Fruit fly (Drosophila melanogaster) whole organism, embryonic: ENCODE results near the gene bark.

ENCODE experiments used
- ATbp ChIP-seq: fragments of 200-800 bp; sonication (Bioruptor generic); optimal IDR thresholded peaks from 2 replicates; lab custom pipeline; 2017; ENCODE audit warnings: missing biosample characterization, mild to moderate bottlenecking, missing genetic modification characterization, missing genetic modification reagents
- Aef1 ChIP-seq: fragments of 200-800 bp; sonication (Bioruptor generic); IDR thresholded peaks from 3 replicates; pipeline ENCODE4 v1.3.6; 2022; ENCODE audit warnings: missing biosample characterization, missing genetic modification characterization
- CG10267 ChIP-seq: fragments of 200-800 bp; sonication (Bioruptor generic); optimal IDR thresholded peaks from 2 replicates; lab custom pipeline; 2018; ENCODE audit warnings: missing biosample characterization, mild to moderate bottlenecking, missing genetic modification characterization, moderate library complexity
- CG10543 ChIP-seq: fragments of 200-800 bp; sonication (Bioruptor generic); optimal IDR thresholded peaks from 3 replicates; lab custom pipeline; 2017; ENCODE audit warnings: missing biosample characterization, mild to moderate bottlenecking, missing genetic modification characterization, moderate library complexity
- CG10959 ChIP-seq: fragments of 200-800 bp; sonication (Bioruptor generic); IDR thresholded peaks from 2 replicates; pipeline ENCODE4 v1.3.6; 2022; ENCODE audit warnings: missing biosample characterization, missing genetic modification characterization
- CG13123 ChIP-seq: fragments of 200-800 bp; sonication (Bioruptor generic); optimal IDR thresholded peaks from 2 replicates; lab custom pipeline; 2016; ENCODE audit warnings: missing biosample characterization, missing genetic modification characterization
- CG13775 ChIP-seq: fragments of 200-800 bp; sonication (Bioruptor generic); optimal IDR thresholded peaks from 3 replicates; lab custom pipeline; 2017; ENCODE audit warnings: missing biosample characterization, mild to moderate bottlenecking, missing genetic modification characterization
- CG15601 ChIP-seq: fragments of 200-800 bp; sonication (Bioruptor generic); optimal IDR thresholded peaks from 3 replicates; lab custom pipeline; 2019; ENCODE audit warnings: missing biosample characterization, mild to moderate bottlenecking, missing genetic modification characterization, moderate library complexity
- CG15696 ChIP-seq: fragments of 200-800 bp; sonication (Bioruptor generic); optimal IDR thresholded peaks from 2 replicates; lab custom pipeline; 2019; ENCODE audit warnings: missing biosample characterization, mild to moderate bottlenecking, missing genetic modification characterization, moderate library complexity
- CG17359 ChIP-seq: fragments of 200-800 bp; sonication (Bioruptor generic); optimal IDR thresholded peaks from 3 replicates; lab custom pipeline; 2018; ENCODE audit warnings: missing biosample characterization, mild to moderate bottlenecking, missing genetic modification characterization, moderate library complexity
- CG3281 ChIP-seq: fragments of 200-800 bp; sonication (Bioruptor generic); optimal IDR thresholded peaks from 3 replicates; lab custom pipeline; 2017; ENCODE audit warnings: missing biosample characterization, mild to moderate bottlenecking, missing genetic modification characterization
- CG42726 ChIP-seq: fragments of 200-800 bp; sonication (Bioruptor generic); IDR thresholded peaks from 2 replicates; pipeline ENCODE4 v1.3.6; 2022; ENCODE audit warnings: missing biosample characterization, missing genetic modification characterization; ENCODE audit not compliant: partially characterized antibody
- CG4360 ChIP-seq: fragments of 200-800 bp; sonication (Bioruptor generic); IDR thresholded peaks from 2 replicates; pipeline ENCODE4 v1.3.6; 2022; ENCODE audit warnings: missing biosample characterization, missing genetic modification characterization
- CG4707 ChIP-seq: fragments of 200-800 bp; sonication (Bioruptor generic); optimal IDR thresholded peaks from 2 replicates; lab custom pipeline; 2018; ENCODE audit warnings: missing biosample characterization, mild to moderate bottlenecking, missing genetic modification characterization, moderate library complexity
- CG4854 ChIP-seq: fragments of 200-800 bp; sonication (Bioruptor generic); optimal IDR thresholded peaks from 2 replicates; lab custom pipeline; 2016; ENCODE audit warnings: missing biosample characterization, missing genetic modification characterization, inconsistent platforms
- CG6654 ChIP-seq: fragments of 200-800 bp; sonication (Bioruptor generic); optimal IDR thresholded peaks from 2 replicates; lab custom pipeline; 2017; ENCODE audit warnings: missing biosample characterization, mild to moderate bottlenecking, missing genetic modification characterization
- CG7928 ChIP-seq: fragments of 200-800 bp; sonication (Bioruptor generic); optimal IDR thresholded peaks from 2 replicates; lab custom pipeline; 2017; ENCODE audit warnings: missing biosample characterization, mild to moderate bottlenecking, missing genetic modification characterization
- CG8359 ChIP-seq: fragments of 200-800 bp; sonication (Bioruptor generic); optimal IDR thresholded peaks from 2 replicates; lab custom pipeline; 2017; ENCODE audit warnings: missing biosample characterization, mild to moderate bottlenecking, missing genetic modification characterization, borderline replicate concordance
- CG8924 ChIP-seq: fragments of 200-800 bp; optimal IDR thresholded peaks from 3 replicates; lab custom pipeline; 2019; ENCODE audit warnings: missing biosample characterization, mild to moderate bottlenecking, missing genetic modification characterization, moderate library complexity
- CHES-1-like ChIP-seq: fragments of 200-800 bp; sonication (Bioruptor generic); optimal IDR thresholded peaks from 2 replicates; lab custom pipeline; 2016; ENCODE audit warnings: missing biosample characterization, missing genetic modification characterization
- Dip2 ChIP-seq: fragments of 200-800 bp; sonication (Bioruptor generic); IDR thresholded peaks from 2 replicates; pipeline ENCODE4 v1.3.6; 2022; ENCODE audit warnings: missing biosample characterization, missing genetic modification characterization
- Ets97D ChIP-seq: fragments of 200-800 bp; sonication (Bioruptor generic); optimal IDR thresholded peaks from 3 replicates; lab custom pipeline; 2016; ENCODE audit warnings: missing biosample characterization, missing genetic modification characterization
- Hr3 ChIP-seq: fragments of 200-800 bp; sonication (Bioruptor generic); optimal IDR thresholded peaks from 3 replicates; lab custom pipeline; 2016; ENCODE audit warnings: missing biosample characterization, missing genetic modification characterization
- Neu2 ChIP-seq: fragments of 200-800 bp; sonication (Bioruptor generic); optimal IDR thresholded peaks from 3 replicates; lab custom pipeline; 2016; ENCODE audit warnings: missing biosample characterization, missing genetic modification characterization, borderline replicate concordance
- Opbp ChIP-seq: fragments of 200-800 bp; sonication (Bioruptor generic); IDR thresholded peaks from 3 replicates; pipeline ENCODE4 v1.3.6; 2022; ENCODE audit warnings: missing biosample characterization, missing genetic modification characterization; ENCODE audit not compliant: partially characterized antibody
- Ssrp ChIP-seq: fragments of 200-800 bp; sonication (Bioruptor generic); optimal IDR thresholded peaks from 2 replicates; lab custom pipeline; 2018; ENCODE audit warnings: missing biosample characterization, mild to moderate bottlenecking, missing genetic modification characterization, moderate library complexity
- Tbp ChIP-seq: fragments of >200 bp; optimal IDR thresholded peaks from 2 replicates; lab custom pipeline; 2018; ENCODE audit warnings: missing biosample characterization, missing genetic modification characterization
- Trl ChIP-seq, 3 experiments: fragments of >200 bp in 2 of 3; fragments of 200-800 bp in 1 of 3; sonication (Bioruptor generic) in 1 of 3; optimal IDR thresholded peaks; 2 replicates in 1 of 3; 3 replicates in 2 of 3; lab custom pipeline; 2016 to 2017; ENCODE audit warnings: missing biosample characterization in 1 of 3, missing genetic modification characterization in 1 of 3
- Vsx1 ChIP-seq: fragments of 200-800 bp; sonication (Bioruptor generic); optimal IDR thresholded peaks from 2 replicates; lab custom pipeline; 2017; ENCODE audit warnings: missing biosample characterization, mild to moderate bottlenecking, missing genetic modification characterization, missing genetic modification reagents
- Xrp1 ChIP-seq: fragments of 200-800 bp; sonication (Bioruptor generic); IDR thresholded peaks from 2 replicates; pipeline ENCODE4 v1.3.6; 2022; ENCODE audit warnings: missing biosample characterization, missing genetic modification characterization
- ato ChIP-seq: fragments of 200-800 bp; sonication (Bioruptor generic); IDR thresholded peaks from 2 replicates; pipeline ENCODE4 v1.3.6; 2022; ENCODE audit warnings: missing biosample characterization, missing genetic modification characterization; ENCODE audit not compliant: partially characterized antibody
- chif ChIP-seq, 2 experiments: fragments of 200-800 bp; sonication (Bioruptor generic); optimal IDR thresholded peaks; 3 replicates each; lab custom pipeline; 2016; ENCODE audit warnings: missing biosample characterization in 2 of 2, missing genetic modification characterization in 2 of 2
- chn ChIP-seq: fragments of 200-800 bp; sonication (Bioruptor generic); optimal IDR thresholded peaks from 2 replicates; lab custom pipeline; 2016; ENCODE audit warnings: missing biosample characterization, missing genetic modification characterization
- ci ChIP-seq: fragments of 200-800 bp; sonication (Bioruptor generic); IDR thresholded peaks from 3 replicates; pipeline ENCODE4 v1.3.6; 2022; ENCODE audit warnings: missing biosample characterization, missing genetic modification characterization
- croc ChIP-seq: fragments of 200-800 bp; sonication (Bioruptor generic); conservative IDR thresholded peaks from 3 replicates; pipeline ENCODE4 v1.3.6; 2022; ENCODE audit warnings: missing biosample characterization, missing genetic modification characterization
- crp ChIP-seq, 2 experiments: fragments of 200-800 bp; sonication (Bioruptor generic); optimal IDR thresholded peaks; 2 replicates in 1 of 2; 3 replicates in 1 of 2; lab custom pipeline; 2017; ENCODE audit warnings: missing biosample characterization in 2 of 2, missing genetic modification characterization in 2 of 2, mild to moderate bottlenecking in 1 of 2, moderate library complexity in 1 of 2
- dm ChIP-seq: fragments of 200-800 bp; sonication (Bioruptor generic); optimal IDR thresholded peaks from 3 replicates; lab custom pipeline; 2016; ENCODE audit warnings: missing biosample characterization, missing genetic modification characterization
- ewg ChIP-seq: fragments of 200-800 bp; sonication (Bioruptor generic); optimal IDR thresholded peaks from 3 replicates; lab custom pipeline; 2017; ENCODE audit warnings: mild to moderate bottlenecking, missing biosample characterization, missing genetic modification reagents, missing genetic modification characterization
- exex ChIP-seq: fragments of 200-800 bp; sonication (Bioruptor generic); optimal IDR thresholded peaks from 4 replicates; lab custom pipeline; 2018; ENCODE audit warnings: missing biosample characterization, mild to moderate bottlenecking, missing genetic modification characterization, moderate library complexity
- fu2 ChIP-seq: fragments of 200-800 bp; sonication (Bioruptor generic); optimal IDR thresholded peaks from 2 replicates; lab custom pipeline; 2016; ENCODE audit warnings: missing biosample characterization, missing genetic modification characterization
- gro ChIP-seq: fragments of 200-800 bp; sonication (Bioruptor generic); optimal IDR thresholded peaks from 2 replicates; lab custom pipeline; 2016; ENCODE audit warnings: missing biosample characterization, missing genetic modification characterization
- gt ChIP-seq: fragments of 200-800 bp; sonication (Bioruptor generic); IDR thresholded peaks from 2 replicates; pipeline ENCODE4 v1.3.6; 2022; ENCODE audit warnings: missing biosample characterization, missing genetic modification characterization
- kay ChIP-seq: fragments of 200-800 bp; sonication (Bioruptor generic); optimal IDR thresholded peaks from 2 replicates; lab custom pipeline; 2016; ENCODE audit warnings: missing biosample characterization, missing genetic modification characterization
- ken ChIP-seq: fragments of 200-800 bp; sonication (Bioruptor generic); IDR thresholded peaks from 3 replicates; pipeline ENCODE4 v1.3.6; 2022; ENCODE audit warnings: missing biosample characterization, missing genetic modification characterization
- otp ChIP-seq: fragments of 200-800 bp; sonication (Bioruptor generic); IDR thresholded peaks from 3 replicates; pipeline ENCODE4, ENCODE4 v1.3.6; 2022; ENCODE audit warnings: missing biosample characterization, missing genetic modification characterization
- p53 ChIP-seq: fragments of 200-800 bp; sonication (Bioruptor generic); optimal IDR thresholded peaks from 2 replicates; lab custom pipeline; 2016; ENCODE audit warnings: missing biosample characterization, missing genetic modification characterization
- sens ChIP-seq: fragments of 200-800 bp; sonication (Bioruptor generic); peaks from one replicate; lab custom pipeline; 2016; ENCODE audit warnings: missing biosample characterization, missing genetic modification characterization
- sim ChIP-seq: fragments of 200-800 bp; sonication (Bioruptor generic); IDR thresholded peaks from 2 replicates; pipeline ENCODE4 v1.3.6; 2022; ENCODE audit warnings: missing biosample characterization, missing genetic modification characterization
- sisA ChIP-seq: fragments of 200-800 bp; sonication (Bioruptor generic); IDR thresholded peaks from 2 replicates; pipeline ENCODE4 v1.3.6; 2022; ENCODE audit warnings: missing biosample characterization, missing genetic modification characterization
- vnd ChIP-seq: fragments of 200-800 bp; sonication (Bioruptor generic); IDR thresholded peaks from 3 replicates; pipeline ENCODE4 v1.3.6; 2022; ENCODE audit warnings: missing biosample characterization, missing genetic modification characterization; ENCODE audit not compliant: partially characterized antibody

bark gene

DNA sequence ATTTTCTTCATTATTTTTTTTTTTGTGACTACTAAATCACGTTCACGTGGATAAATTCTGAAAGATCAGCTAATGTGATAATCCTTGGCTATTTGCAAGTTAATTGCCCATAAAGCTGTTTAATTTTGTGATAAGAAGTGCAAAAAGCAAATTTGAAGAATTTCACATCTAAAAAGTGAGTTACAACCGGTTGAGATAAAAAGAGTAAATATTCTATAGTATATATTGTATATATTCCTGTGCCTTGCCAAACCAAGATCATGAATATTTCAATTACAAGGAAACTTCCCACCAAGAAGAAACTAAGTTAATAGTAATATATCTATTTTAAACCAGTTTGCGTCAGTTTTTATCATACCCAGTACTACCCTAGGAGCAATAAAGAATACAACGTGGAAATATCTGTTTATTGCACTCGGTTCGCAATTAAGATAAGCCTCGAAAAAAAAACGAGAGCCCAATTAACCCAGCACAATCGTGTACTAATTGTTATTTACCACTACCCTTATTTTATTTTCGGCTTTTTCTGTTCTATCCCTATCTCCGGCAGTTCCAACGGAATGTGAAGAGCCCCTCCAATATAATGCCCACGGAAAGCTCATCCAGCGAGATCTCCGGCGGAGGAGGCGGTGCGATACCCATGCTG is 7.7 kb upstream of the bark start (continued):
- TF ChIP-seq CG10267 (tag; lab: Kevin White, UChicago) (no peak), sisA (no peak), ATbp (GFP tag; lab: Kevin White, UChicago) (no peak), Hr3 (GFP tag; lab: Kevin White, UChicago) (no peak), CG13775 (peak; percentile 52), CG42726 (no peak), ci (GFP tag; lab: Robert Waterston, UW) (no peak), crp (GFP tag; optimal IDR thresholded peaks at IDR 0.05; lab: Kevin White, UChicago) (no peak), CG13123 (no peak), ato (GFP tag; lab: Robert Waterston, UW) (no peak), CG4854 (GFP tag; lab: Kevin White, UChicago) (no peak), Opbp (no peak), CHES-1-like (GFP tag; lab: Kevin White, UChicago) (no peak), dm (no peak), Vsx1 (GFP tag; lab: Kevin White, UChicago) (peak; percentile 44), ewg (GFP tag; lab: Kevin White, UChicago) (no peak), p53 (GFP tag; lab: Kevin White, UChicago) (no peak), Xrp1 (GFP tag; lab: Robert Waterston, UW) (no peak), exex (peak; percentile 97), CG4360 (GFP tag; lab: Robert Waterston, UW) (no peak), Dip2 (GFP tag; lab: Robert Waterston, UW) (no peak), sim (no peak), chn (GFP tag; lab: Kevin White, UChicago) (no peak), vnd (no peak), CG15696 (tag; lab: Kevin White, UChicago) (no peak), otp (GFP tag; lab: Robert Waterston, UW) (no peak), kay (GFP tag; lab: Kevin White, UChicago) (no peak), CG3281 (GFP tag; lab: Kevin White, UChicago) (peak; percentile 4), CG10543 (GFP tag; lab: Kevin White, UChicago) (no peak), fu2 (GFP tag; lab: Kevin White, UChicago) (no peak), CG7928 (GFP tag; lab: Kevin White, UChicago) (no peak), croc (GFP tag; lab: Robert Waterston, UW) (no peak), gro (GFP tag; lab: Kevin White, UChicago) (no peak), CG6654 (no peak), Ets97D (GFP tag; lab: Kevin White, UChicago) (no peak), ken (GFP tag; lab: Robert Waterston, UW) (no peak), CG15601 (no peak), sens (GFP tag; lab: Kevin White, UChicago) (no peak), gt (GFP tag; lab: Robert Waterston, UW) (no peak), CG8359 (no peak), CG4707 (GFP tag; lab: Kevin White, UChicago) (no peak), Neu2 (no peak), Trl (optimal IDR thresholded peaks at IDR 0.05; lab: Kevin White, UChicago) (no peak), Trl (GFP tag; optimal IDR thresholded peaks at IDR 0.05; lab: Kevin White, UChicago) (no peak), CG17359 (tag; lab: Kevin White, UChicago) (no peak), chif (GFP tag; optimal IDR thresholded peaks at IDR 0.05; lab: Kevin White, UChicago) (no peak), Tbp (GFP tag; lab: Kevin White, UChicago) (no peak), CG10959 (no peak), Aef1 (no peak), CG8924 (tag; lab: Kevin White, UChicago) (no peak), Ssrp (tag; lab: Kevin White, UChicago) (no peak)
